Fruit fly (Drosophila melanogaster): Measurements from ENCODE around the gene hth.

Gene hth

DNA sequence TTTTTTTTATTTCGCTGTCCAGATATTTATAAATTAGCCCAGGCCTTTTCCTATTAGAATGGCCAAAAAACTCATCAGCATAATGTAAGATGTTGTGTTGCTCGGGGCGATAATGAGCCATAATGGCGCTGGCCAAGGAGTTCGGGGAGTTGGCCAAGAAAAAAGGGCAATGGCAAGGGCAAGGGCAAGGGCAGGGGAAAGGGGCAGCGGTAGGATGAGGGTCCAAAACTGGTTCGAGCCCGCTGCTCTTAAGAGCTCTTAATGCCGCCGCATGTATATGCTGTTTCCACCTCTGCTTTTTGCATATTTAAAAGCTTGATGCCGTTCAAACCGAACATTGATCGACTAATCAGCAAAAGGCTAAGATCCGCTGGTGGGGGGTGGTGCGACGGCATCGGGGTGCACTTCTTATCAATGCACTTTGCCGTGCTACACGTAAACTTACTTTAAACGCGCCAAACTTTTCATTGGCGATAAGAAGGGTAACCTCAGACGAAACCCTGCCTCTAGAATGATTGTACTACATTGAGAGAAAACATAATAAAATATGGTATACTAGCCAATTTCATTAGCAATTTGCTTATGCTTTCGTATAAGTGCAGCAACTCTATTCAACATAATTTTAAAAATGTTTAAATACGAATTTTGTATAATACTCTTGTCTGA is 88.2 kb downstream of the hth start:
- TF ChIP-seq sens (GFP tag) (peak; percentile 41), crol (GFP tag; IDR thresholded peaks at IDR 0.05) (peak; percentile 52), CG30020 (tag; optimal IDR thresholded peaks at IDR 0.05) (no peak), Ets65A (GFP tag) (peak; percentile 81), CG10274 (GFP tag; optimal IDR thresholded peaks at IDR 0.05) (no peak), chinmo (GFP tag; IDR thresholded peaks at IDR 0.05; ENCODE audit: partially characterized antibody) (0 out of 4 replicates have a peak, but pooled peaks have one; percentile 26), stc (GFP tag; IDR thresholded peaks at IDR 0.05) (no peak)

DNA sequence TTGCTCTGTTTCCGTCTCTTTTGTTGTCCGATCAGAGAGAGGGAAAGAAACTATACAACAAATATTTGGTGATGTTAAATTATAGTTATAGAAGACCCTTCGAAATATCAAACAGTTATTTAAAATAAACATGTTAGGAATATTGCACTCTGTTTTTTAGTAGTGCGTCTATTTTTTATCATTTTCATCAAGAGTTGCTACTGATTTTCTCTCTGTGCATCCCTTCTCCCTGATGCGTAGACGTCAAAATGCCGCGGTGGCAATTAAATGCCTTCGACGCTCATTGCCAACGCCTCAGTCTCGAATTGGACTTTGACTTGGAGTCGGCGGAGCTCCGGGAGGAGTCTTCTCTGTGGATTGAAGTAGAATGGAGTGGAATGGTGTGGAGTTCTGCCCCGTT is 89.2 kb downstream of the hth start:
- TF ChIP-seq Drgx (GFP tag; IDR thresholded peaks at IDR 0.05), result 0 out of 2 replicates have a peak, but pooled peaks have one; percentile 27
- peak; percentile 24 for TF ChIP-seq lbe (GFP tag; optimal IDR thresholded peaks at IDR 0.05)
- peak; percentile 77 for TF ChIP-seq nom (GFP tag; optimal IDR thresholded peaks at IDR 0.05)
- TF ChIP-seq bsh (GFP tag; optimal IDR thresholded peaks at IDR 0.05), result peak in 1 of 2 experiments; percentile 18
- no peak for TF ChIP-seq CG8089 (GFP tag; optimal IDR thresholded peaks at IDR 0.05)

DNA sequence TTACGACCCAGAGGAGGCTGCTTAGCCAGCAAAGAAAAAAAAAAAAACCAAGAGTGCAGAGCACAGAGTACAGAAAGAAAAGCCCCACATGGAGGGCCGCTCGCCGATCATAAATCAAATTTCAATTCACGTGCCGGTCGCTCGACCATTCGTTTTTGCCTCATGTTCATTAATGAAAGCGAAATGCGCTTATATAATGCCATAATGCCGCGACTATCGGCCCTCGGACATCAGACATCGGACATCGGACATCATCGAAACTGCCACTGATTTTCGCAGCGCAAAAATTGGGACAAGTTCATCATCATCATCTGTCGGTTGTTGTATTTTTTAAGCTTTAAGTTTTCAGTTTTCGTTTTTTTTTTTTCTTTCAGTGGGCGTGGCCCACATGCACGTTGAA is 91.7 kb downstream of the hth start:
- no peak for TF ChIP-seq mld (GFP tag; IDR thresholded peaks at IDR 0.05; ENCODE audit: partially characterized antibody)
- peak in 1 of 2 experiments; percentile 50 for TF ChIP-seq Pdp1 (GFP tag; optimal IDR thresholded peaks at IDR 0.05)
- TF ChIP-seq Blimp-1 (GFP tag; optimal IDR thresholded peaks at IDR 0.05), result peak; percentile 38

DNA sequence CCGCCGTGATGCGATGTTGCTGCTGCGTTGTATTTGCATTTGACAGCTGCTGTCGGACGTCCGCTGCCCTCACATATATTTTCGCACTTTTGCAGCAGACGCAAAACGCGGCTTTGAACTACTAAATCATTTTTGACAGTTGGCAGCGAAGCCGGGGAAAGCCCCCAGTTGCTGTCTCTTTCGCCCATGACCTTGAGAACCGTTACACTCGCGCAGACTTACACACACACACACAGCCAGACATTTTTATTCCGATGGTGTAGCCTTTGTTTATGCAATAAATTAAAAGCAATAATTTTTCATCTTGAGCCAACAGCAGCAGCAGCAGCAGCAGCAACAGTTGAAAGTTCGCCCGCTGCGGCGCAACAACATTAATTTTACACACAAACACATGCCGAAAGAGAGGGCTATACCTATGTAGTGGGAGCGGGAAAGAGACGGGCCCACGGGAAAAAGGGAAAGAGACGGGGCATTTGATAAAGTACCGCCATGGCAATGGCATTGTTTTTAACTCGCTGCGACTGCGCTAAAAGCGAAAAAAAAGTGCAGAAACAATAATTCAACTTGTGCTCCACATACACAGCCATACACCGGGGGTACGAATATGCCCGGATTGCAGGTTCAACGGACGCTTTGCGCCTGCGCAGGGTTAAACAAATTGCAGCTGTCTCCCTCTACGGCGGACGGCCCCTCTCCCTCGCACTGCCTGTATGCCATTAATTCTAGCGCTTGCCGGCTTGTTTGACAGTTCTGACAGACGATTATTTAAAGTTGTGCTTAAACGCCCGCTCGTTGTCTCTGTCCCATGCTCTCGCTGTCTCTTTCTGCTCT is 92.9 kb downstream of the hth start:
- TF ChIP-seq Med (GFP tag) (peak; percentile 66), so (GFP tag; IDR thresholded peaks at IDR 0.05) (0 out of 3 replicates have a peak, but pooled peaks have one; percentile 20), MTF-1 (GFP tag; optimal IDR thresholded peaks at IDR 0.05; ENCODE audit: borderline replicate concordance) (no peak), chinmo (GFP tag; IDR thresholded peaks at IDR 0.05; ENCODE audit: partially characterized antibody) (0 out of 4 replicates have a peak, but pooled peaks have one; percentile 36), Nf-YC (tag; optimal IDR thresholded peaks at IDR 0.05) (peak; percentile 69), cg (GFP tag; optimal IDR thresholded peaks at IDR 0.05) (peak; percentile 16), CG2116 (GFP tag; optimal IDR thresholded peaks at IDR 0.05) (no peak), CG8478 (optimal IDR thresholded peaks at IDR 0.05) (peak; percentile 79), CG1832 (GFP tag; optimal IDR thresholded peaks at IDR 0.05) (peak; percentile 78), CG13287 (GFP tag; IDR thresholded peaks at IDR 0.05; ENCODE audit: partially characterized antibody) (no peak), tll (GFP tag; optimal IDR thresholded peaks at IDR 0.05) (peak in 1 of 2 experiments; percentile 72), Dfd (GFP tag; optimal IDR thresholded peaks at IDR 0.05) (peak in 1 of 2 experiments; percentile 7), CG10321 (GFP tag; IDR thresholded peaks at IDR 0.05) (peak; percentile 62), CG7987 (GFP tag; optimal IDR thresholded peaks at IDR 0.05) (no peak), Atf6 (GFP tag; IDR thresholded peaks at IDR 0.05) (0 out of 2 replicates have a peak, but pooled peaks have one; percentile 19), ewg (GFP tag; optimal IDR thresholded peaks at IDR 0.05) (peak; percentile 95), danr (GFP tag; IDR thresholded peaks at IDR 0.05) (no peak), CG32767 (GFP tag; IDR thresholded peaks at IDR 0.05) (0 out of 2 replicates have a peak, but pooled peaks have one; percentile 8), scrt (GFP tag; optimal IDR thresholded peaks at IDR 0.05) (peak; percentile 56), Scr (GFP tag; IDR thresholded peaks at IDR 0.05; ENCODE audit: partially characterized antibody) (0 out of 2 replicates have a peak, but pooled peaks have one; percentile 13), crol (GFP tag; IDR thresholded peaks at IDR 0.05) (peak; percentile 32; the same call in 1 of the 2 replicates), CG15269 (tag; optimal IDR thresholded peaks at IDR 0.05) (no peak), CG11695 (GFP tag; IDR thresholded peaks at IDR 0.05) (0 out of 3 replicates have a peak, but pooled peaks have one; percentile 15), CG2889 (GFP tag; IDR thresholded peaks at IDR 0.05) (0 out of 3 replicates have a peak, but pooled peaks have one; percentile 39), Hr78 (GFP tag; optimal IDR thresholded peaks at IDR 0.05) (peak in 1 of 2 experiments; percentile 19)

All from whole organism, embryonic.